Fruit fly (Drosophila melanogaster) whole organism, embryonic: ENCODE results near the gene CG32447.

Experiments used
- Atf3 ChIP-seq: fragments of 200-800 bp; sonication (Bioruptor generic); optimal IDR thresholded peaks from 3 replicates; lab custom pipeline; 2016; ENCODE audit warnings: missing biosample characterization, missing genetic modification characterization
- CG10209 ChIP-seq: fragments of 200-800 bp; sonication (Bioruptor generic); optimal IDR thresholded peaks from 3 replicates; lab custom pipeline; 2017; ENCODE audit warnings: missing biosample characterization, mild to moderate bottlenecking, missing genetic modification characterization, missing genetic modification reagents
- CG10274 ChIP-seq: fragments of 200-800 bp; sonication (Bioruptor generic); optimal IDR thresholded peaks from 3 replicates; lab custom pipeline; 2017; ENCODE audit warnings: missing biosample characterization, mild to moderate bottlenecking, missing genetic modification characterization
- CG10321 ChIP-seq: fragments of 200-800 bp; sonication (Bioruptor generic); IDR thresholded peaks from 2 replicates; pipeline ENCODE4 v1.3.6; 2022; ENCODE audit warnings: missing biosample characterization, missing genetic modification characterization
- CG11456 ChIP-seq: fragments of 200-800 bp; sonication (Bioruptor generic); IDR thresholded peaks from 3 replicates; pipeline ENCODE4 v1.3.6; 2022; ENCODE audit warnings: missing biosample characterization, missing genetic modification characterization
- CG11723 ChIP-seq: fragments of 200-800 bp; sonication (Bioruptor generic); optimal IDR thresholded peaks from 2 replicates; lab custom pipeline; 2017; ENCODE audit warnings: missing biosample characterization, mild to moderate bottlenecking, missing genetic modification characterization
- CG12299 ChIP-seq: fragments of 200-800 bp; sonication (Bioruptor generic); optimal IDR thresholded peaks from 2 replicates; lab custom pipeline; 2018; ENCODE audit warnings: missing biosample characterization, mild to moderate bottlenecking, missing genetic modification characterization
- CG16863 ChIP-seq: fragments of 200-800 bp; sonication (Bioruptor generic); optimal IDR thresholded peaks from 3 replicates; lab custom pipeline; 2016; ENCODE audit warnings: missing biosample characterization, missing genetic modification characterization
- CG17361 ChIP-seq: fragments of 200-800 bp; sonication (Bioruptor generic); IDR thresholded peaks from 3 replicates; pipeline ENCODE4 v1.3.6; 2022; ENCODE audit warnings: missing biosample characterization, missing genetic modification characterization
- CG17802 ChIP-seq: fragments of 200-800 bp; sonication (Bioruptor generic); optimal IDR thresholded peaks from 2 replicates; lab custom pipeline; 2018; ENCODE audit warnings: missing biosample characterization, mild to moderate bottlenecking, missing genetic modification characterization, moderate library complexity
- CG1832 ChIP-seq: fragments of 200-800 bp; sonication (Bioruptor generic); optimal IDR thresholded peaks from 2 replicates; lab custom pipeline; 2017; ENCODE audit warnings: missing biosample characterization, mild to moderate bottlenecking, missing genetic modification characterization, inconsistent platforms
- CG2116 ChIP-seq: fragments of 200-800 bp; sonication (Bioruptor generic); optimal IDR thresholded peaks from 3 replicates; lab custom pipeline; 2018; ENCODE audit warnings: missing biosample characterization, mild to moderate bottlenecking, missing genetic modification characterization
- CG2875 ChIP-seq: fragments of 200-800 bp; sonication (Bioruptor generic); optimal IDR thresholded peaks from 2 replicates; lab custom pipeline; 2017; ENCODE audit warnings: missing biosample characterization, mild to moderate bottlenecking, missing genetic modification characterization, missing genetic modification reagents
- CG33213 ChIP-seq: fragments of 200-800 bp; sonication (Bioruptor generic); optimal IDR thresholded peaks from 3 replicates; lab custom pipeline; 2016; ENCODE audit warnings: missing biosample characterization, missing genetic modification characterization
- CG33557 ChIP-seq: fragments of 200-800 bp; sonication (Bioruptor generic); optimal IDR thresholded peaks from 2 replicates; lab custom pipeline; 2019; ENCODE audit warnings: missing biosample characterization, mild to moderate bottlenecking, missing genetic modification characterization, moderate library complexity
- CG5953 ChIP-seq: fragments of 200-800 bp; sonication (Bioruptor generic); IDR thresholded peaks from 2 replicates; pipeline ENCODE4 v1.3.6; 2022; ENCODE audit warnings: missing biosample characterization, missing genetic modification characterization
- CG8359 ChIP-seq: fragments of 200-800 bp; sonication (Bioruptor generic); optimal IDR thresholded peaks from 2 replicates; lab custom pipeline; 2017; ENCODE audit warnings: missing biosample characterization, mild to moderate bottlenecking, missing genetic modification characterization, borderline replicate concordance
- CG8388 ChIP-seq: fragments of 200-800 bp; sonication (Bioruptor generic); optimal IDR thresholded peaks from 2 replicates; lab custom pipeline; 2019; ENCODE audit warnings: missing biosample characterization, mild to moderate bottlenecking, missing genetic modification characterization, moderate library complexity
- CG9437 ChIP-seq: fragments of 200-800 bp; sonication (Bioruptor generic); optimal IDR thresholded peaks from 2 replicates; lab custom pipeline; 2018; ENCODE audit warnings: missing biosample characterization, mild to moderate bottlenecking, missing genetic modification characterization
- CG9727 ChIP-seq: fragments of 200-800 bp; sonication (Bioruptor generic); optimal IDR thresholded peaks from 3 replicates; lab custom pipeline; 2017; ENCODE audit warnings: missing biosample characterization, mild to moderate bottlenecking, missing genetic modification characterization
- Camta ChIP-seq: fragments of 200-800 bp; sonication (Bioruptor generic); optimal IDR thresholded peaks from 2 replicates; lab custom pipeline; 2016; ENCODE audit warnings: missing biosample characterization, missing genetic modification characterization
- CoRest ChIP-seq: fragments of 200-800 bp; sonication (Bioruptor generic); optimal IDR thresholded peaks from 3 replicates; lab custom pipeline; 2018; ENCODE audit warnings: missing biosample characterization, mild to moderate bottlenecking, missing genetic modification characterization, moderate library complexity
- D ChIP-seq, 2 experiments: fragments of 200-800 bp in 1 of 2; fragments of >200 bp in 1 of 2; sonication (Bioruptor generic) in 1 of 2; optimal IDR thresholded peaks; 2 replicates in 1 of 2; 3 replicates in 1 of 2; lab custom pipeline; 2017; ENCODE audit warnings: mild to moderate bottlenecking in 1 of 2, missing biosample characterization in 1 of 2, missing genetic modification characterization in 1 of 2, missing genetic modification reagents in 1 of 2
- Fer2 ChIP-seq: fragments of 200-800 bp; sonication (Bioruptor generic); optimal IDR thresholded peaks from 2 replicates; lab custom pipeline; 2018; ENCODE audit warnings: missing biosample characterization, mild to moderate bottlenecking, missing genetic modification characterization, moderate library complexity
- HLHmδ ChIP-seq: fragments of 200-800 bp; sonication (Bioruptor generic); optimal IDR thresholded peaks from 2 replicates; lab custom pipeline; 2018; ENCODE audit warnings: missing biosample characterization, mild to moderate bottlenecking, missing genetic modification characterization, moderate library complexity
- NC2α ChIP-seq: fragments of 200-800 bp; sonication (Bioruptor generic); optimal IDR thresholded peaks from 2 replicates; lab custom pipeline; 2016; ENCODE audit warnings: missing biosample characterization, missing genetic modification characterization
- Pdp1 ChIP-seq, 2 experiments: fragments of 200-800 bp; sonication (Bioruptor generic); optimal IDR thresholded peaks; 3 replicates each; lab custom pipeline; 2016; ENCODE audit warnings: missing biosample characterization in 2 of 2, missing genetic modification characterization in 2 of 2, mild to moderate bottlenecking in 1 of 2, moderate library complexity in 1 of 2
- Poxn ChIP-seq: fragments of 200-800 bp; sonication (Bioruptor generic); IDR thresholded peaks from 2 replicates; pipeline ENCODE4 v1.3.6; 2022; ENCODE audit warnings: missing biosample characterization, missing genetic modification characterization
- Ssrp ChIP-seq: fragments of 200-800 bp; sonication (Bioruptor generic); optimal IDR thresholded peaks from 2 replicates; lab custom pipeline; 2018; ENCODE audit warnings: missing biosample characterization, mild to moderate bottlenecking, missing genetic modification characterization, moderate library complexity
- TFAM ChIP-seq: fragments of 200-800 bp; sonication (Bioruptor generic); optimal IDR thresholded peaks from 2 replicates; lab custom pipeline; 2017; ENCODE audit warnings: missing biosample characterization, missing genetic modification characterization, inconsistent platforms
- Trl ChIP-seq, 3 experiments: fragments of >200 bp in 2 of 3; fragments of 200-800 bp in 1 of 3; sonication (Bioruptor generic) in 1 of 3; optimal IDR thresholded peaks; 2 replicates in 1 of 3; 3 replicates in 2 of 3; lab custom pipeline; 2016 to 2017; ENCODE audit warnings: missing biosample characterization in 1 of 3, missing genetic modification characterization in 1 of 3
- amos ChIP-seq: fragments of 200-800 bp; sonication (Bioruptor generic); IDR thresholded peaks from 2 replicates; pipeline ENCODE4 v1.3.6; 2022; ENCODE audit warnings: missing biosample characterization, missing genetic modification characterization; ENCODE audit not compliant: partially characterized antibody
- ase ChIP-seq: fragments of 200-800 bp; sonication (Bioruptor generic); IDR thresholded peaks from 3 replicates; pipeline ENCODE4 v1.3.6; 2022; ENCODE audit warnings: missing biosample characterization, missing genetic modification characterization
- cg ChIP-seq: fragments of 200-800 bp; sonication (Bioruptor generic); optimal IDR thresholded peaks from 3 replicates; lab custom pipeline; 2019; ENCODE audit warnings: missing biosample characterization, mild to moderate bottlenecking, missing genetic modification characterization, moderate library complexity
- ci ChIP-seq: fragments of 200-800 bp; sonication (Bioruptor generic); IDR thresholded peaks from 3 replicates; pipeline ENCODE4 v1.3.6; 2022; ENCODE audit warnings: missing biosample characterization, missing genetic modification characterization
- crp ChIP-seq, 2 experiments: fragments of 200-800 bp; sonication (Bioruptor generic); optimal IDR thresholded peaks; 2 replicates in 1 of 2; 3 replicates in 1 of 2; lab custom pipeline; 2017; ENCODE audit warnings: missing biosample characterization in 2 of 2, missing genetic modification characterization in 2 of 2, mild to moderate bottlenecking in 1 of 2, moderate library complexity in 1 of 2
- eve ChIP-seq, 2 experiments: fragments of >200 bp; optimal IDR thresholded peaks; 2 replicates each; lab custom pipeline; 2017; ENCODE audit warnings: missing biosample characterization in 2 of 2, missing genetic modification characterization in 2 of 2
- ewg ChIP-seq: fragments of 200-800 bp; sonication (Bioruptor generic); optimal IDR thresholded peaks from 3 replicates; lab custom pipeline; 2017; ENCODE audit warnings: mild to moderate bottlenecking, missing biosample characterization, missing genetic modification reagents, missing genetic modification characterization
- ftz-f1 ChIP-seq: fragments of 200-800 bp; sonication (Bioruptor generic); optimal IDR thresholded peaks from 2 replicates; lab custom pipeline; 2016; ENCODE audit warnings: missing biosample characterization, missing genetic modification characterization
- h ChIP-seq: fragments of >200 bp; optimal IDR thresholded peaks from 2 replicates; lab custom pipeline; 2017
- her ChIP-seq: fragments of 200-800 bp; sonication (Bioruptor generic); optimal IDR thresholded peaks from 2 replicates; lab custom pipeline; 2016; ENCODE audit warnings: missing biosample characterization, missing genetic modification characterization
- kni ChIP-seq: fragments of 200-800 bp; sonication (Bioruptor generic); optimal IDR thresholded peaks from 3 replicates; lab custom pipeline; 2017; ENCODE audit warnings: mild to moderate bottlenecking, missing biosample characterization, missing genetic modification reagents, missing genetic modification characterization
- lmd ChIP-seq: fragments of 200-800 bp; sonication (Bioruptor generic); IDR thresholded peaks from 2 replicates; pipeline ENCODE4 v1.3.6; 2022; ENCODE audit warnings: missing biosample characterization, missing genetic modification characterization
- odd ChIP-seq: fragments of 200-800 bp; sonication (Bioruptor generic); optimal IDR thresholded peaks from 2 replicates; lab custom pipeline; 2017; ENCODE audit warnings: missing biosample characterization, mild to moderate bottlenecking, missing genetic modification characterization
- pros ChIP-seq: fragments of 200-800 bp; sonication (Bioruptor generic); optimal IDR thresholded peaks from 3 replicates; lab custom pipeline; 2019; ENCODE audit warnings: missing biosample characterization, mild to moderate bottlenecking, missing genetic modification characterization, moderate library complexity
- run ChIP-seq: fragments of 200-800 bp; sonication (Bioruptor generic); optimal IDR thresholded peaks from 3 replicates; lab custom pipeline; 2018; ENCODE audit warnings: missing biosample characterization, mild to moderate bottlenecking, missing genetic modification characterization
- scrt ChIP-seq: fragments of 200-800 bp; sonication (Bioruptor generic); optimal IDR thresholded peaks from 2 replicates; lab custom pipeline; 2018; ENCODE audit warnings: missing biosample characterization, mild to moderate bottlenecking, missing genetic modification characterization, moderate library complexity
- shn ChIP-seq: fragments of 200-800 bp; sonication (Bioruptor generic); optimal IDR thresholded peaks from 3 replicates; lab custom pipeline; 2016; ENCODE audit warnings: missing biosample characterization, missing genetic modification characterization
- stc ChIP-seq: fragments of 200-800 bp; sonication (Bioruptor generic); IDR thresholded peaks from 2 replicates; pipeline ENCODE4 v1.3.6; 2022; ENCODE audit warnings: missing biosample characterization, missing genetic modification characterization

The CG32447 gene

dm6 chr3L:21728616-21729047 lies 22.5 kb upstream of the CG32447 start, which contains the start of the genes CG11247 and Polr2H (continued):
- TF ChIP-seq D (optimal IDR thresholded peaks at IDR 0.05; lab: Kevin White, UChicago): no peak
- peak; percentile 77 for TF ChIP-seq D (GFP tag; optimal IDR thresholded peaks at IDR 0.05; lab: Kevin White, UChicago)
- no peak for TF ChIP-seq HLHmδ
- peak; percentile 94 for TF ChIP-seq CG11456 (GFP tag; lab: Robert Waterston, UW)
- TF ChIP-seq CG33213 (GFP tag; lab: Kevin White, UChicago): peak; percentile 90
- TF ChIP-seq Poxn (GFP tag; lab: Robert Waterston, UW): peak; percentile 71; the same call in 1 of the 2 replicates
- peak; percentile 32 for TF ChIP-seq TFAM (GFP tag; lab: Kevin White, UChicago)
- TF ChIP-seq CG1832 (GFP tag; lab: Kevin White, UChicago): no peak
- peak; percentile 29 for TF ChIP-seq odd (GFP tag; lab: Kevin White, UChicago)
- peak; percentile 94 for TF ChIP-seq lmd (GFP tag; lab: Robert Waterston, UW)
- peak; percentile 90 for TF ChIP-seq Atf3
- peak; percentile 72 for TF ChIP-seq CG33557
- TF ChIP-seq ci (GFP tag; lab: Robert Waterston, UW): peak; percentile 92
- no peak for TF ChIP-seq Trl (optimal IDR thresholded peaks at IDR 0.05; lab: Kevin White, UChicago)
- peak; percentile 95 for TF ChIP-seq Trl (GFP tag; optimal IDR thresholded peaks at IDR 0.05; lab: Kevin White, UChicago)
- TF ChIP-seq CG10274 (GFP tag; lab: Kevin White, UChicago): peak; percentile 54
- TF ChIP-seq CG2116 (GFP tag; lab: Kevin White, UChicago): peak; percentile 83
- peak; percentile 57 for TF ChIP-seq CG8359 (GFP tag; lab: Kevin White, UChicago)
- TF ChIP-seq ftz-f1 (GFP tag; lab: Kevin White, UChicago): peak; percentile 50
- TF ChIP-seq Ssrp (tag; lab: Kevin White, UChicago): peak; percentile 89
- TF ChIP-seq CG10321 (GFP tag; lab: Robert Waterston, UW): peak; percentile 65
- peak; percentile 77 for TF ChIP-seq NC2α (GFP tag; lab: Kevin White, UChicago)
- TF ChIP-seq Pdp1 (GFP tag; optimal IDR thresholded peaks at IDR 0.05; lab: Kevin White, UChicago): peak; percentile 89 to 97
- TF ChIP-seq CG17361 (GFP tag; lab: Robert Waterston, UW): peak; percentile 93
- TF ChIP-seq h (lab: Kevin White, UChicago): no peak
- no peak for TF ChIP-seq kni (GFP tag; lab: Kevin White, UChicago)
- peak; percentile 84 for TF ChIP-seq her
- TF ChIP-seq CG12299: peak; percentile 76
- TF ChIP-seq CoRest (tag; lab: Kevin White, UChicago): peak; percentile 93
- no peak for TF ChIP-seq cg (GFP tag; lab: Kevin White, UChicago)
- TF ChIP-seq scrt (GFP tag; lab: Kevin White, UChicago): peak; percentile 48
- no peak for TF ChIP-seq run (tag; lab: Kevin White, UChicago)
- TF ChIP-seq crp (GFP tag; optimal IDR thresholded peaks at IDR 0.05; lab: Kevin White, UChicago): peak in 1 of 2 experiments; percentile 66
- 0 out of 2 replicates have a peak, but pooled peaks have one; percentile 62 for TF ChIP-seq CG5953 (GFP tag; lab: Robert Waterston, UW)
- peak; percentile 80 for TF ChIP-seq stc (GFP tag; lab: Robert Waterston, UW)
- peak; percentile 78 for TF ChIP-seq Fer2 (tag; lab: Kevin White, UChicago)
- peak; percentile 96 for TF ChIP-seq shn (GFP tag; lab: Kevin White, UChicago)
- peak; percentile 19 for TF ChIP-seq CG9437 (GFP tag; lab: Kevin White, UChicago)
- TF ChIP-seq CG17802 (tag; lab: Kevin White, UChicago): peak; percentile 86
- peak; percentile 83 for TF ChIP-seq CG11723 (GFP tag; lab: Kevin White, UChicago)
- peak; percentile 41 for TF ChIP-seq CG2875 (GFP tag; lab: Kevin White, UChicago)
- peak; percentile 92 for TF ChIP-seq ase (GFP tag; lab: Robert Waterston, UW)
- peak; percentile 72 for TF ChIP-seq amos (GFP tag; lab: Robert Waterston, UW)
- peak; percentile 94 for TF ChIP-seq CG16863 (GFP tag; lab: Kevin White, UChicago)
- TF ChIP-seq pros (GFP tag; lab: Kevin White, UChicago): no peak
- TF ChIP-seq ewg (GFP tag; lab: Kevin White, UChicago): peak; percentile 92
- peak in 1 of 2 experiments; percentile 77 for TF ChIP-seq eve (GFP tag; optimal IDR thresholded peaks at IDR 0.05; lab: Kevin White, UChicago)
- peak; percentile 86 for TF ChIP-seq CG10209 (GFP tag; lab: Kevin White, UChicago)
- TF ChIP-seq CG9727 (GFP tag; lab: Kevin White, UChicago): peak; percentile 83
- peak; percentile 81 for TF ChIP-seq CG8388 (GFP tag; lab: Kevin White, UChicago)
- peak; percentile 91 for TF ChIP-seq Camta
